Worm (Caenorhabditis elegans): Measurements from ENCODE around the gene num-1.

num-1 gene

ce11 chrV:20879069-20879667, 49.6 kb downstream of the num-1 start, which contains the start of gene unc-80 (continued):
- TF ChIP-seq fkh-10 (GFP tag; optimal IDR thresholded peaks at IDR 0.05) (peak; percentile 87), nhr-6 (tag; optimal IDR thresholded peaks at IDR 0.05) (no peak), zfp-2 (tag; optimal IDR thresholded peaks at IDR 0.05) (no peak), aha-1 (tag) (no peak), gei-8 (GFP tag; optimal IDR thresholded peaks at IDR 0.05) (no peak), F37D6.2 (tag; optimal IDR thresholded peaks at IDR 0.05) (peak; percentile 25), nhr-102 (tag; optimal IDR thresholded peaks at IDR 0.05) (no peak), nhr-10 (tag; optimal IDR thresholded peaks at IDR 0.05) (no peak), F10B5.3 (tag; optimal IDR thresholded peaks at IDR 0.05) (no peak), nhr-111 (GFP tag; optimal IDR thresholded peaks at IDR 0.05) (no peak), nhr-48 (tag; optimal IDR thresholded peaks at IDR 0.05) (peak; percentile 5), F44E2.7 (GFP tag; IDR thresholded peaks at IDR 0.05) (no peak), hif-1 (tag; optimal IDR thresholded peaks at IDR 0.05) (no peak), mep-1 (tag; optimal IDR thresholded peaks at IDR 0.05) (peak; percentile 71), egl-43 (GFP tag; IDR thresholded peaks at IDR 0.05) (no peak), dmd-6 (GFP tag; IDR thresholded peaks at IDR 0.05) (no peak), zag-1 (tag; optimal IDR thresholded peaks at IDR 0.05) (no peak), F26F4.8 (GFP tag; conservative IDR thresholded peaks at IDR 0.05) (no peak), dmd-9 (GFP tag; IDR thresholded peaks at IDR 0.05) (no peak), nhr-28 (tag; optimal IDR thresholded peaks at IDR 0.05) (no peak), lin-38 (GFP tag; IDR thresholded peaks at IDR 0.05) (no peak), tra-1 (GFP tag; IDR thresholded peaks at IDR 0.05) (no peak), daf-8 (GFP tag; IDR thresholded peaks at IDR 0.05) (no peak), set-16 (GFP tag; IDR thresholded peaks at IDR 0.05) (no peak), mes-2 (tag; optimal IDR thresholded peaks at IDR 0.05; ENCODE audit: poor library complexity, severe bottlenecking) (no peak), hmg-1.1 (GFP tag; IDR thresholded peaks at IDR 0.05) (peak; percentile 66), daf-12 (tag; optimal IDR thresholded peaks at IDR 0.05) (no peak), ceh-32 (tag; optimal IDR thresholded peaks at IDR 0.05; ENCODE audit: poor library complexity) (no peak), arid-1 (GFP tag; conservative IDR thresholded peaks at IDR 0.05) (no peak), daf-19 (GFP tag; conservative IDR thresholded peaks at IDR 0.05) (no peak), snpc-4 (tag; optimal IDR thresholded peaks at IDR 0.05) (no peak), hlh-11 (tag; optimal IDR thresholded peaks at IDR 0.05) (no peak), T26A8.4 (GFP tag; IDR thresholded peaks at IDR 0.05) (no peak), madf-5 (GFP tag; IDR thresholded peaks at IDR 0.05) (no peak), sdz-12 (GFP tag; optimal IDR thresholded peaks at IDR 0.05) (no peak), skn-1 (tag; optimal IDR thresholded peaks at IDR 0.05) (no peak), php-3 (GFP tag; IDR thresholded peaks at IDR 0.05) (no peak), lsy-2 (tag; optimal IDR thresholded peaks at IDR 0.05) (peak in 1 of 2 experiments; percentile 69), dmd-8 (GFP tag; IDR thresholded peaks at IDR 0.05) (no peak), nhr-77 (tag; optimal IDR thresholded peaks at IDR 0.05) (no peak), R02D3.7 (tag; optimal IDR thresholded peaks at IDR 0.05) (no peak), mdt-29 (GFP tag; IDR thresholded peaks at IDR 0.05) (no peak), attf-4 (tag; optimal IDR thresholded peaks at IDR 0.05) (no peak), fos-1 (tag; optimal IDR thresholded peaks at IDR 0.05) (no peak), ceh-20 (GFP tag; IDR thresholded peaks at IDR 0.05) (no peak)
